Worm (Caenorhabditis elegans): ENCODE results near the gene F21G4.5.

Gene F21G4.5

DNA sequence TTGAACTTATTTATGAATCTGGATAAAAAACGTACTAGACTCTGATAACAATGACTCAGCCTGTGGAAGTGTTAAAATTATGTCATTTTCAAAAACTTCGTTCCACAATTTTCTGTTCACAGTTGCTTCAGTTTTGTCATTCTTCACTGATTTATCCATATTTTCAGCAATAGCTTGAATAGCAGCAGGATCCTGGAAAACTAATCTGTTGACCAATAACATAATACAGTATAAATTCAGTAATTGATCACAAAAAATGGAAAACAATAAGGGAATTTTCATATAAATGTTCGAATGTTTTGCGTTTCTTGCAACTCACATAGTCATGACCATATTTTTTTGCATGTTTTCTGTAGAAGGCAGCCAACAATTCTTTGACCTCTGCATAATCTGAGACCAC lies 42.6 kb downstream of the F21G4.5 start:
- no peak for TF ChIP-seq ceh-2 (tag; optimal IDR thresholded peaks at IDR 0.05)
- no peak for TF ChIP-seq ceh-30 (tag; optimal IDR thresholded peaks at IDR 0.05)
- TF ChIP-seq rnt-1 (tag; optimal IDR thresholded peaks at IDR 0.05): no peak
- TF ChIP-seq ahr-1 (tag; optimal IDR thresholded peaks at IDR 0.05): no peak

DNA sequence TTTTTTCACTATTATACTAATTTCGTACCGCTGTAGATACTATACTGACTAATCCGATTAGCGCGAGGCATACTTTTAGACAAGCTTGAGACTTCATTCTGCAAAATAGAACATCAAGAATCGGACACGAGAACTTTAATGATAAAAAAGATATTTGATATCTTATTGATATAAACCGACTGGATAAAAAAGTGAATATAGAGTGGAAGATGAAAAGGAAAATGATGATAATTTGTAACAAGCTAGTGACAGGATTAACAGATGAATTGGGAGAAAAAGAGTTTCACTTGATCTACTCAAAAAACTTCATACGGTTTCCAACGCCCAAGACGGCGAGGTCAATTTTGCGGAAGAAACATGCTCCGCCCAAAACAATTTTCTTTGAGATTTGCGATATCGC lies 43.0 kb downstream of the F21G4.5 start, which contains the start of gene nas-37:
Gene nas-37, minus strand, starts transcription at position 101 of the 400 bp plus-strand sequence.
- TF ChIP-seq ceh-24 (tag; optimal IDR thresholded peaks at IDR 0.05) (no peak), pqm-1 (tag; optimal IDR thresholded peaks at IDR 0.05) (no peak), ahr-1 (tag; optimal IDR thresholded peaks at IDR 0.05) (no peak), unc-55 (GFP tag; optimal IDR thresholded peaks at IDR 0.05) (no peak), pag-3 (tag; optimal IDR thresholded peaks at IDR 0.05; ENCODE audit: borderline replicate concordance) (no peak), tbx-2 (tag; optimal IDR thresholded peaks at IDR 0.05) (no peak), elt-2 (tag; optimal IDR thresholded peaks at IDR 0.05) (no peak), F13H6.1 (tag; optimal IDR thresholded peaks at IDR 0.05) (no peak), ceh-31 (tag; optimal IDR thresholded peaks at IDR 0.05) (no peak), nhr-232 (tag; optimal IDR thresholded peaks at IDR 0.05) (no peak), ceh-45 (GFP tag; IDR thresholded peaks at IDR 0.05) (no peak), ceh-9 (tag; optimal IDR thresholded peaks at IDR 0.05) (no peak), ceh-6 (GFP tag; optimal IDR thresholded peaks at IDR 0.05) (no peak), pax-1 (tag; optimal IDR thresholded peaks at IDR 0.05) (no peak), pha-4 (tag; optimal IDR thresholded peaks at IDR 0.05) (no peak), lim-6 (tag; optimal IDR thresholded peaks at IDR 0.05) (no peak), npax-4 (tag; optimal IDR thresholded peaks at IDR 0.05) (no peak), fkh-6 (tag; optimal IDR thresholded peaks at IDR 0.05) (no peak), ceh-34 (tag; optimal IDR thresholded peaks at IDR 0.05) (no peak)

DNA sequence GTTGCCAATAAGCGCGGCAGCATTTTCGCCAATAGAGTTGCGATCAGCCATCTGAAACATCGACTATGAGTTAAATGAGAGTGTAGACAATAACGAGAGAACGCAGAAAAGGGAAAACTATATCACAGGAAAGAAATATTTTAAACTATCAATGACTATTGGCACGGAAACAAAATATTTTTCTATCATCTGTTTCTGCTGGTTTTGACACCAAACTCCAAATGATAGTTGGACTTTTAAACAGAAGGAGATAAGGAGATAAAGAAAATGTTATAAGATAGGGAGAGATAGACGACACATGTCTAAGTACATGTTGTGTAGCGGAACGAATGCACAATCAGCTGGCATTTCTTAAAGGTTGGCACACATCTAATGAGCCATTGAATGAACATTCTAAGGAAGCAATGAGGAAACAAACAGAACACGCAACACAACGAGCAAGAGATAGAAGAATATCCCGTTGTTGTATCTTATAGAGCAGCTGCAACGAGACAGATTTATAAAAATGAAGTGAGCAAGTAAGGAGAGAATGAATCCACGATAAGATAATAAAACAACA lies 48.6 kb downstream of the F21G4.5 start, which contains the start of gene cysl-1:
Gene cysl-1, minus strand, starts transcription at position 51 of the 559 bp plus-strand sequence.
- peak; percentile 21 for TF ChIP-seq rnt-1 (tag; optimal IDR thresholded peaks at IDR 0.05)
- TF ChIP-seq unc-42 (tag; optimal IDR thresholded peaks at IDR 0.05): peak; percentile 47
- no peak for TF ChIP-seq tbx-2 (tag; optimal IDR thresholded peaks at IDR 0.05)
- TF ChIP-seq elt-2 (tag; optimal IDR thresholded peaks at IDR 0.05): peak; percentile 29
- peak; percentile 9 for TF ChIP-seq nfya-1 (tag; optimal IDR thresholded peaks at IDR 0.05)

- TF ChIP-seq nhr-232 (tag; optimal IDR thresholded peaks at IDR 0.05) (no peak), unc-42 (tag; optimal IDR thresholded peaks at IDR 0.05) (peak; percentile 52), ceh-14 (tag; optimal IDR thresholded peaks at IDR 0.05) (peak; percentile 54), fax-1 (tag; optimal IDR thresholded peaks at IDR 0.05) (no peak), ztf-16 (tag; optimal IDR thresholded peaks at IDR 0.05) (no peak), npax-4 (tag; optimal IDR thresholded peaks at IDR 0.05) (no peak), sdc-2 (tag; optimal IDR thresholded peaks at IDR 0.05) (no peak), nfya-1 (tag; optimal IDR thresholded peaks at IDR 0.05) (no peak), lin-11 (tag; optimal IDR thresholded peaks at IDR 0.05) (no peak), hlh-8 (tag; optimal IDR thresholded peaks at IDR 0.05) (no peak), ceh-19 (GFP tag; optimal IDR thresholded peaks at IDR 0.05) (no peak)
These were observed 50.1 kb downstream of the F21G4.5 start for ce11 chrX:9956052-9956451.

DNA sequence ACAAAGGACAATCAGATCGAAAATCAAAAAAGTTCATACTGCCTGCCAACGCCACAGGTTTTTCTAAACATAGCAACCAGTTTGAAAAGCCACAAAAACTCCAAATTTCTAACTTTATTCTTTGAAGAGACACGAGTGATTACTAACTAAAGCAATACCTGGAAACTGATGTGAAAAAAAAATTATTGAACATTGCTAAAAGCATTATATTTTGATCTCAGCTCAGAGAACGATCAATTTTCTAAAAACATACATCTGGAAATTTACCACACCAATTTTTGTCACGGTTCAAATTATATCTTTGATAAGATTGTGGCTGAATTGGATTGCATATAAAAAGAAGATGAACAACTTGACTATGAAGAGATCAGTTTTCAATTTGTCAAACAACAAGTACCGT lies 51.5 kb downstream of the F21G4.5 start:
- no peak for TF ChIP-seq madf-2 (tag; optimal IDR thresholded peaks at IDR 0.05)
- TF ChIP-seq che-1 (tag; optimal IDR thresholded peaks at IDR 0.05): no peak
- TF ChIP-seq dve-1 (tag; optimal IDR thresholded peaks at IDR 0.05): no peak
- no peak for TF ChIP-seq ceh-22 (tag; optimal IDR thresholded peaks at IDR 0.05)
- TF ChIP-seq ceh-48 (tag; optimal IDR thresholded peaks at IDR 0.05): no peak
- no peak for TF ChIP-seq ahr-1 (tag; optimal IDR thresholded peaks at IDR 0.05)
- TF ChIP-seq ets-4 (tag; optimal IDR thresholded peaks at IDR 0.05): no peak
- no peak for TF ChIP-seq ceh-45 (GFP tag; IDR thresholded peaks at IDR 0.05)
- no peak for TF ChIP-seq Y22D7AL.16 (tag; optimal IDR thresholded peaks at IDR 0.05)
- TF ChIP-seq ama-1 (optimal IDR thresholded peaks at IDR 0.05): no peak
- TF ChIP-seq unc-55 (GFP tag; optimal IDR thresholded peaks at IDR 0.05): no peak
- TF ChIP-seq sox-4 (tag; optimal IDR thresholded peaks at IDR 0.05): no peak
- TF ChIP-seq hlh-13 (GFP tag; optimal IDR thresholded peaks at IDR 0.05): no peak
- no peak for TF ChIP-seq lin-11 (tag; optimal IDR thresholded peaks at IDR 0.05)
- TF ChIP-seq ceh-9 (tag; optimal IDR thresholded peaks at IDR 0.05): no peak
- TF ChIP-seq unc-86 (tag; optimal IDR thresholded peaks at IDR 0.05): no peak
- TF ChIP-seq hlh-8 (tag; optimal IDR thresholded peaks at IDR 0.05): no peak
- TF ChIP-seq hlh-6 (tag; optimal IDR thresholded peaks at IDR 0.05): no peak
- no peak for TF ChIP-seq ttx-3 (tag; optimal IDR thresholded peaks at IDR 0.05)
- TF ChIP-seq unc-42 (tag; optimal IDR thresholded peaks at IDR 0.05): no peak

Measured in whole organism, late embryonic.